Worm (Caenorhabditis elegans): Measurements from ENCODE around the gene Y113G7A.13.
A peak's percentile ranks its signal among the peaks of the same experiment; 100 is the strongest.

The Y113G7A.13 gene

DNA sequence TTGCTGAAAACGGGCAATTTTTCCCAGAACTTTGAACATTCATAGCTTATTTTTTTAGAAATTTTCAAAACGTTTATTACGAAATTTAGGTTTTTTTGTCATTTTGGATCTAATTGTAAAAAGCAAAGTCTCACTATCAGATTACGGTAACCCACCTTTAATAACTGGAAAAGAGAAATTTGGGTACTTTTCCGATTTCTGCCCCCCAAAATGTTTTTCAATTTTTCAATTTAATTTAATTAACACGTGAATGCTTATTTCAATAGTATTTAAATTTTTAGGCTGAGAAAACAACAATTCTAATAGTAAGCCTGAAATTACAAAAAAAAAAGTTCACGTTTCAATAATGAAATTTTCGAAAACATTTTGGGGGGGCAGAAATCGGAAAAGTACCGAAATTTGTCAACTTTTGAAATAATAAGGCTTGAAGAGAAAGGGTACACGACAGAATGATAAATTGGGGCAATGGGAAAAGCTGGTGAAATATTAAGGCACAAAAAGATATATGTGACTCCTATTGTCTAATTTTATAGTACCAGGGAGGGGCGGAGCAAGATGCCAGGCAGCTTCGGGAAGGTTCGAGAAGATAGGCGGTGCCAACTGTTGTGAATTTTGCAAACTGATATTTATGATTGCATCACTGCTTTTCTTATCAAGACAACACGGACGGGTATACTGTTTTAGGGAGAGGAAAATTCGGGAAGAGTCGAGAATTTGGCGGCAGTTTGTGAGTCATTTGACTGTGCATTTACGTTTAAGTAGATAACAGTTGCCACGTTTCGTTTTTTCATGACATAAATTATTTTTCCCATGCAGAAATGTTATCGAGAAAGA, 16.3 kb downstream of the Y113G7A.13 start, which contains the start of gene F19B2.5:
Gene F19B2.5, minus strand, starts transcription at position 107 of the 834 bp plus-strand sequence.
- TF ChIP-seq ceh-34 (tag; optimal IDR thresholded peaks at IDR 0.05): no peak
- no peak for TF ChIP-seq lim-6 (tag; optimal IDR thresholded peaks at IDR 0.05)
- TF ChIP-seq elt-2 (tag; optimal IDR thresholded peaks at IDR 0.05): peak; percentile 69
- no peak for TF ChIP-seq pros-1 (tag; optimal IDR thresholded peaks at IDR 0.05)
- no peak for TF ChIP-seq elt-4 (tag; optimal IDR thresholded peaks at IDR 0.05)
- TF ChIP-seq C08G9.2 (tag; optimal IDR thresholded peaks at IDR 0.05): no peak
- no peak for TF ChIP-seq che-1 (tag; optimal IDR thresholded peaks at IDR 0.05)
- TF ChIP-seq ceh-48 (tag; optimal IDR thresholded peaks at IDR 0.05): no peak

ce11 chrV:20165808-20166207, 17.8 kb downstream of the Y113G7A.13 start:
- TF ChIP-seq ama-1 (optimal IDR thresholded peaks at IDR 0.05): no peak
- TF ChIP-seq elt-4 (tag; optimal IDR thresholded peaks at IDR 0.05): no peak
- no peak for TF ChIP-seq ceh-30 (tag; optimal IDR thresholded peaks at IDR 0.05)
- TF ChIP-seq sox-4 (tag; optimal IDR thresholded peaks at IDR 0.05): no peak
- TF ChIP-seq gmeb-2 (tag; optimal IDR thresholded peaks at IDR 0.05): no peak
- no peak for TF ChIP-seq pqm-1 (tag; optimal IDR thresholded peaks at IDR 0.05)
- no peak for TF ChIP-seq mec-3 (tag; optimal IDR thresholded peaks at IDR 0.05; ENCODE audit: borderline replicate concordance)
- no peak for TF ChIP-seq K02D7.2 (tag; optimal IDR thresholded peaks at IDR 0.05)
- no peak for TF ChIP-seq nfya-1 (tag; optimal IDR thresholded peaks at IDR 0.05)
- TF ChIP-seq zip-5 (tag; optimal IDR thresholded peaks at IDR 0.05): no peak
- TF ChIP-seq ceh-6 (GFP tag; optimal IDR thresholded peaks at IDR 0.05): no peak

DNA sequence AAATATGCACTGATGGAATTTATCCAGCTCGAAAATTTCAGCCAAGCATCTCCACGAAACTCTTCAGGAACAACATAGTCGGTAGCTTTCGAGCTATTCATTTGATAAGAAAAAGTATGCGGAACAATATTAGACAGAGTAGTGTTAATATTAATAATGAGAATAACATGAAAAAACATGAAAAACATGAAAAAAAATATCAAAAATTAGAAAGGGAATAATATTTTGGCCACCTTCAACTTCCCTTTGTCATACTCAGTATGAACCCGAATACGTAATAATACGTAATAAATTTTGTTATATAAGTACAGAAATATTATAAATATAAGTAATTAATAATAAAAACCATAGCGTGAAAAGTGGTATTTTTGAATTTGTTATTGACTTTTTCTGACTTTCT, 23.9 kb downstream of the Y113G7A.13 start, which contains the start of gene srw-39:
Gene srw-39, minus strand, starts transcription at position 101 of the 400 bp plus-strand sequence.
- no peak for TF ChIP-seq fkh-6 (tag; optimal IDR thresholded peaks at IDR 0.05)
- no peak for TF ChIP-seq tbx-2 (tag; optimal IDR thresholded peaks at IDR 0.05)
- no peak for TF ChIP-seq syd-9 (tag; optimal IDR thresholded peaks at IDR 0.05)
- TF ChIP-seq elt-4 (tag; optimal IDR thresholded peaks at IDR 0.05): no peak

- TF ChIP-seq odd-2 (tag; optimal IDR thresholded peaks at IDR 0.05): no peak
- no peak for TF ChIP-seq fax-1 (tag; optimal IDR thresholded peaks at IDR 0.05)
- no peak for TF ChIP-seq rnt-1 (tag; optimal IDR thresholded peaks at IDR 0.05)
- no peak for TF ChIP-seq dve-1 (tag; optimal IDR thresholded peaks at IDR 0.05)
- no peak for TF ChIP-seq ceh-34 (tag; optimal IDR thresholded peaks at IDR 0.05)
- TF ChIP-seq pag-3 (tag; optimal IDR thresholded peaks at IDR 0.05; ENCODE audit: borderline replicate concordance): no peak
- TF ChIP-seq hlh-15 (tag; optimal IDR thresholded peaks at IDR 0.05): no peak
- no peak for TF ChIP-seq hlh-8 (tag; optimal IDR thresholded peaks at IDR 0.05)
- no peak for TF ChIP-seq mec-3 (tag; optimal IDR thresholded peaks at IDR 0.05; ENCODE audit: borderline replicate concordance)
- no peak for TF ChIP-seq hlh-6 (tag; optimal IDR thresholded peaks at IDR 0.05)
Measured at ce11 chrV:20182311-20182710, 34.3 kb downstream of the Y113G7A.13 start.

ce11 chrV:20186579-20186978, 38.6 kb downstream of the Y113G7A.13 start, which contains the start of gene srz-16:
srz-16 (minus strand) TSS chrV:20186679.
- TF ChIP-seq ceh-24 (tag; optimal IDR thresholded peaks at IDR 0.05): no peak

DNA sequence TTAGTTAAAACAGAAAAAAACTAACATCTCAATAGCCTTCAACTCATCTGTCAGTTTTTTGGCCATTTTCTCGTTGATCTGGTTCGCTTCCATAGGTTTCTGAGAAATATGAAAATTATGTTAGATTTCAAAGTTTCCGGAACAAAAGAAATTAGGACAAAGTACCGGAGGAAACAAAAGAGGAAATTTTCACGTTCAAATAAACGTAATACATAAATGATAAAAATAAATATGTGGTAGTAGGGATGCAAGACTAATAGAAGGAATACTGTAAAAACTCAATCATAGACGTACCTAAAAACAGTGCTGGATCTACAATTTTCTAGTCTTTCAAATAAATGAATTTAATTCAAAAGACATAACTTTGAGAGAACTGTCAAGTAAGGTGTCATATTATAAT, 40.8 kb downstream of the Y113G7A.13 start, which contains the start of gene fbxa-116:
Gene fbxa-116, minus strand, starts transcription at position 101 of the 400 bp plus-strand sequence.
- TF ChIP-seq unc-86 (tag; optimal IDR thresholded peaks at IDR 0.05) (no peak), hlh-6 (tag; optimal IDR thresholded peaks at IDR 0.05) (no peak), nfya-1 (tag; optimal IDR thresholded peaks at IDR 0.05) (no peak), ets-4 (tag; optimal IDR thresholded peaks at IDR 0.05) (no peak), npax-4 (tag; optimal IDR thresholded peaks at IDR 0.05) (no peak), ttx-3 (tag; optimal IDR thresholded peaks at IDR 0.05) (no peak), fkh-10 (GFP tag; optimal IDR thresholded peaks at IDR 0.05) (no peak), gmeb-2 (tag; optimal IDR thresholded peaks at IDR 0.05) (no peak), pqm-1 (tag; optimal IDR thresholded peaks at IDR 0.05) (no peak), K02D7.2 (tag; optimal IDR thresholded peaks at IDR 0.05) (no peak), sox-2 (GFP tag; IDR thresholded peaks at IDR 0.05) (no peak), ceh-24 (tag; optimal IDR thresholded peaks at IDR 0.05) (no peak), elt-4 (tag; optimal IDR thresholded peaks at IDR 0.05) (no peak), pros-1 (tag; optimal IDR thresholded peaks at IDR 0.05) (no peak), pha-2 (tag; optimal IDR thresholded peaks at IDR 0.05) (no peak), mec-3 (tag; optimal IDR thresholded peaks at IDR 0.05; ENCODE audit: borderline replicate concordance) (no peak), C08G9.2 (tag; optimal IDR thresholded peaks at IDR 0.05) (no peak), sox-4 (tag; optimal IDR thresholded peaks at IDR 0.05) (no peak), T23F11.4 (GFP tag; optimal IDR thresholded peaks at IDR 0.05) (no peak)
